Worm (Caenorhabditis elegans) whole organism, mixed stage, embryonic: ENCODE results near the gene H06I04.6.

Source experiments
- M03D4.4 ChIP-seq: sonication (generic microtip); optimal IDR thresholded peaks from 2 replicates; lab custom pipeline; 2017; ENCODE audit warnings: mild to moderate bottlenecking, missing genetic modification characterization, missing compliant biosample characterization
- bed-3 ChIP-seq: fragments of 200-800 bp; sonication (Bioruptor generic); optimal IDR thresholded peaks from 3 replicates; lab custom pipeline; 2018; ENCODE audit warnings: mild to moderate bottlenecking, missing genetic modification characterization, moderate library complexity, missing compliant biosample characterization
- blmp-1 ChIP-seq: fragments of 150-350 bp; optimal IDR thresholded peaks from 2 replicates; lab custom pipeline; 2014; ENCODE audit warnings: missing biosample characterization, missing genetic modification characterization
- ceh-39 ChIP-seq: fragments of 150-350 bp; optimal IDR thresholded peaks from 2 replicates; lab custom pipeline; 2014; ENCODE audit warnings: missing biosample characterization, missing genetic modification characterization
- ceh-43 ChIP-seq: fragments of 200-800 bp; sonication (Bioruptor generic); optimal IDR thresholded peaks from 2 replicates; lab custom pipeline; 2018; ENCODE audit warnings: mild to moderate bottlenecking, missing genetic modification characterization, moderate library complexity, missing compliant biosample characterization
- ceh-83 ChIP-seq: fragments of 200-800 bp; sonication (Bioruptor generic); optimal IDR thresholded peaks from 2 replicates; lab custom pipeline; 2018; ENCODE audit warnings: mild to moderate bottlenecking, missing genetic modification characterization, missing compliant biosample characterization
- ces-1 ChIP-seq: fragments of 150-350 bp; optimal IDR thresholded peaks from 2 replicates; lab custom pipeline; 2014; ENCODE audit warnings: missing biosample characterization, missing genetic modification reagents, missing genetic modification characterization
- cnd-1 ChIP-seq: fragments of 200-800 bp; sonication (Bioruptor generic); optimal IDR thresholded peaks from 2 replicates; lab custom pipeline; 2018; ENCODE audit warnings: mild to moderate bottlenecking, missing genetic modification characterization, missing compliant biosample characterization
- drap-1 ChIP-seq: fragments of 200-800 bp; sonication (Bioruptor generic); optimal IDR thresholded peaks from 3 replicates; lab custom pipeline; 2018; ENCODE audit warnings: mild to moderate bottlenecking, missing genetic modification characterization, missing compliant biosample characterization
- elt-1 ChIP-seq: sonication (generic microtip); optimal IDR thresholded peaks from 2 replicates; lab custom pipeline; 2017; ENCODE audit warnings: missing genetic modification characterization, mild to moderate bottlenecking, missing compliant biosample characterization, antibody characterized with exemption, moderate library complexity, borderline replicate concordance; ENCODE audit not compliant: insufficient read depth
- elt-3 ChIP-seq: fragments of 150-350 bp; optimal IDR thresholded peaks from 2 replicates; lab custom pipeline; 2014; ENCODE audit warnings: missing biosample characterization, missing genetic modification characterization
- flh-1 ChIP-seq: fragments of 200-800 bp; sonication (Bioruptor generic); optimal IDR thresholded peaks from 2 replicates; lab custom pipeline; 2018; ENCODE audit warnings: mild to moderate bottlenecking, missing genetic modification characterization, moderate library complexity, missing compliant biosample characterization
- ham-2 ChIP-seq: fragments of 200-800 bp; sonication (Bioruptor generic); optimal IDR thresholded peaks from 2 replicates; lab custom pipeline; 2018; ENCODE audit warnings: mild to moderate bottlenecking, missing genetic modification characterization, missing compliant biosample characterization
- hlh-1 ChIP-seq: fragments of 150-350 bp; optimal IDR thresholded peaks from 2 replicates; lab custom pipeline; 2014; ENCODE audit warnings: missing biosample characterization, missing genetic modification reagents, missing genetic modification characterization
- lin-13 ChIP-seq: fragments of 150-350 bp; optimal IDR thresholded peaks from 2 replicates; lab custom pipeline; 2014; ENCODE audit warnings: missing biosample characterization, missing genetic modification characterization
- lin-32 ChIP-seq: fragments of 200-800 bp; sonication (Bioruptor generic); optimal IDR thresholded peaks from 2 replicates; lab custom pipeline; 2018; ENCODE audit warnings: mild to moderate bottlenecking, missing genetic modification characterization, missing compliant biosample characterization
- lsy-2 ChIP-seq: fragments of 150-350 bp; optimal IDR thresholded peaks from 2 replicates; lab custom pipeline; 2014; ENCODE audit warnings: missing biosample characterization, missing genetic modification characterization
- mab-5 ChIP-seq: fragments of 150-350 bp; optimal IDR thresholded peaks from 2 replicates; lab custom pipeline; 2014; ENCODE audit warnings: missing biosample characterization, missing genetic modification characterization
- mep-1 ChIP-seq: fragments of 150-350 bp; optimal IDR thresholded peaks from 2 replicates; lab custom pipeline; 2017; ENCODE audit warnings: missing biosample characterization, missing genetic modification reagents, missing genetic modification characterization, inconsistent platforms
- mls-2 ChIP-seq: sonication (generic microtip); optimal IDR thresholded peaks from 2 replicates; lab custom pipeline; 2016; ENCODE audit warnings: mild to moderate bottlenecking, missing genetic modification characterization, moderate library complexity, missing compliant biosample characterization
- nhr-12 ChIP-seq: fragments of 150-350 bp; optimal IDR thresholded peaks from 2 replicates; lab custom pipeline; 2014; ENCODE audit warnings: missing biosample characterization, missing genetic modification characterization
- nhr-2 ChIP-seq: fragments of 150-350 bp; optimal IDR thresholded peaks from 2 replicates; lab custom pipeline; 2014; ENCODE audit warnings: missing biosample characterization, missing genetic modification characterization
- nhr-237 ChIP-seq: fragments of 150-350 bp; optimal IDR thresholded peaks from 2 replicates; lab custom pipeline; 2014; ENCODE audit warnings: missing biosample characterization, missing genetic modification characterization
- nhr-28 ChIP-seq: fragments of 150-350 bp; optimal IDR thresholded peaks from 2 replicates; lab custom pipeline; 2014; ENCODE audit warnings: missing biosample characterization, missing genetic modification characterization
- nhr-76 ChIP-seq: sonication (generic microtip); optimal IDR thresholded peaks from 2 replicates; lab custom pipeline; 2017; ENCODE audit warnings: missing biosample characterization, missing genetic modification characterization
- pha-4 ChIP-seq: fragments of 150-350 bp; optimal IDR thresholded peaks from 2 replicates; lab custom pipeline; 2018; ENCODE audit warnings: missing biosample characterization, missing genetic modification reagents, missing genetic modification characterization
- sem-2 ChIP-seq: fragments of 200-800 bp; sonication (Bioruptor generic); optimal IDR thresholded peaks from 2 replicates; lab custom pipeline; 2018; ENCODE audit warnings: mild to moderate bottlenecking, missing genetic modification characterization, missing compliant biosample characterization
- snpc-4 ChIP-seq: fragments of 150-350 bp; optimal IDR thresholded peaks from 2 replicates; lab custom pipeline; 2014; ENCODE audit warnings: missing biosample characterization, missing genetic modification characterization
- sptf-1 ChIP-seq: sonication (generic microtip); optimal IDR thresholded peaks from 2 replicates; lab custom pipeline; 2017; ENCODE audit warnings: mild to moderate bottlenecking, missing genetic modification characterization, moderate library complexity, missing compliant biosample characterization
- tbx-8 ChIP-seq: fragments of 200-800 bp; sonication (Bioruptor generic); optimal IDR thresholded peaks from 2 replicates; lab custom pipeline; 2018; ENCODE audit warnings: mild to moderate bottlenecking, missing genetic modification characterization, moderate library complexity, missing compliant biosample characterization
- unc-120 ChIP-seq: sonication (generic microtip); optimal IDR thresholded peaks from 2 replicates; lab custom pipeline; 2017; ENCODE audit warnings: missing genetic modification characterization, missing compliant biosample characterization; ENCODE audit not compliant: poor library complexity, severe bottlenecking
- unc-39 ChIP-seq: fragments of 150-350 bp; optimal IDR thresholded peaks from 2 replicates; lab custom pipeline; 2014; ENCODE audit warnings: missing biosample characterization, missing genetic modification characterization
- unc-62 ChIP-seq: fragments of 150-350 bp; optimal IDR thresholded peaks from 2 replicates; lab custom pipeline; 2014; ENCODE audit warnings: missing biosample characterization, missing genetic modification reagents, missing genetic modification characterization
- zip-8 ChIP-seq: fragments of 150-350 bp; optimal IDR thresholded peaks from 2 replicates; lab custom pipeline; 2014; ENCODE audit warnings: missing biosample characterization, missing genetic modification characterization
- ztf-11 ChIP-seq: fragments of 150-350 bp; optimal IDR thresholded peaks from 2 replicates; lab custom pipeline; 2014; ENCODE audit warnings: missing biosample characterization, missing genetic modification characterization

The H06I04.6 gene

DNA sequence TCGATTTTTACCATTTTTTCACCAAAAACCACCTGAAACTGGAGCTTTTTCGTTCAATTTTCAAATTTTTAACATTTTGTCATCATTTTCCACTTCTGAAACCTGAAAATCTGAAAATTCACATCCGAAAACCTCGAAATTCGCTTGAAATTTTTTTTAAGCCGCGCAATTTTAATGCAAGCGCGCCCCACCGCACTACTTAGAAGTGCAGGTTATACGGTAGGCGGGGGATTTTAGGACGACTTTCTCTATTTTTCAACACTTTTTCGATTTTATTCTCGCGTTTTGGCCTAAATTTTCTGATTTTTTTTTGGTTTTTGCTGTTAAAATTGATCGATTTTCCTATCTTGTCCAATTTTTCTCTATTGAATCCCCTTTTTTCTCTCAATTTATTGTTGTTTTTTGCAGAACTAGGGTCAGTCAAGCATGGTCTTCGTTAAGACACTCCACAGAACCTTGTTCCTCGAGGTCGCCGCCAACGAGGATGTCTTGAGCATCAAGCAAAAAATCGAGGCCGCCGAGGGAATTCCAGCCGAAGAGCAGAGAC lies 3.8 kb upstream of the H06I04.6 start, which contains the start of gene ubl-1:
TSS of gene ubl-1 (plus strand) at position 402 of the 547 bp plus-strand sequence.
- TF ChIP-seq zip-8 = peak; percentile 2
- no peak for TF ChIP-seq nhr-28 (tag; lab: Kevin White, UChicago)
- TF ChIP-seq M03D4.4 = no peak
- TF ChIP-seq ham-2 (GFP tag; lab: Kevin White, UChicago) = peak; percentile 14
- TF ChIP-seq nhr-2 (tag; lab: Kevin White, UChicago) = peak; percentile 44
- peak; percentile 59 for TF ChIP-seq lin-13 (tag; lab: Kevin White, UChicago)
- TF ChIP-seq ceh-83 (GFP tag; lab: Kevin White, UChicago) = peak; percentile 53
- TF ChIP-seq mab-5 (tag; lab: Kevin White, UChicago) = no peak
- peak; percentile 62 for TF ChIP-seq ces-1 (GFP tag; lab: Kevin White, UChicago)
- TF ChIP-seq tbx-8 = no peak
- no peak for TF ChIP-seq unc-39 (tag; lab: Kevin White, UChicago)
- TF ChIP-seq unc-62 (GFP tag; lab: Kevin White, UChicago) = peak; percentile 14
- no peak for TF ChIP-seq mls-2 (tag; lab: Kevin White, UChicago)
- no peak for TF ChIP-seq ceh-43
- no peak for TF ChIP-seq snpc-4 (tag; lab: Kevin White, UChicago)
- TF ChIP-seq cnd-1 (tag; lab: Kevin White, UChicago) = no peak
- peak; percentile 12 for TF ChIP-seq hlh-1 (tag; lab: Kevin White, UChicago)
- peak; percentile 47 for TF ChIP-seq ceh-39 (tag; lab: Kevin White, UChicago)
- peak; percentile 56 for TF ChIP-seq sptf-1 (tag; lab: Kevin White, UChicago)
- TF ChIP-seq bed-3 (GFP tag; lab: Kevin White, UChicago) = no peak
- TF ChIP-seq mep-1 (tag; lab: Kevin White, UChicago) = peak; percentile 74
- no peak for TF ChIP-seq sem-2 (GFP tag; lab: Kevin White, UChicago)
- no peak for TF ChIP-seq elt-3
- no peak for TF ChIP-seq unc-120 (tag; lab: Kevin White, UChicago)
- TF ChIP-seq nhr-12 (tag; lab: Kevin White, UChicago) = no peak
- peak; percentile 73 for TF ChIP-seq nhr-237 (tag; lab: Kevin White, UChicago)
- no peak for TF ChIP-seq nhr-76 (tag; lab: Kevin White, UChicago)
- peak; percentile 96 for TF ChIP-seq lsy-2 (tag; lab: Kevin White, UChicago)
- no peak for TF ChIP-seq flh-1 (GFP tag; lab: Kevin White, UChicago)
- TF ChIP-seq blmp-1 = peak; percentile 40
- no peak for TF ChIP-seq drap-1 (GFP tag; lab: Kevin White, UChicago)
- TF ChIP-seq ztf-11 (tag; lab: Kevin White, UChicago) = no peak
- peak; percentile 56 for TF ChIP-seq pha-4 (tag; lab: Kevin White, UChicago)
- no peak for TF ChIP-seq elt-1
- TF ChIP-seq lin-32 (GFP tag; lab: Kevin White, UChicago) = no peak

- TF ChIP-seq drap-1 (GFP tag; lab: Kevin White, UChicago) = no peak
- TF ChIP-seq snpc-4 (tag; lab: Kevin White, UChicago) = no peak
- TF ChIP-seq unc-39 (tag; lab: Kevin White, UChicago) = no peak
- TF ChIP-seq hlh-1 (tag; lab: Kevin White, UChicago) = no peak
- no peak for TF ChIP-seq ceh-83 (GFP tag; lab: Kevin White, UChicago)
- no peak for TF ChIP-seq elt-3
- no peak for TF ChIP-seq unc-120 (tag; lab: Kevin White, UChicago)
- no peak for TF ChIP-seq sptf-1 (tag; lab: Kevin White, UChicago)
- no peak for TF ChIP-seq pha-4 (tag; lab: Kevin White, UChicago)
- no peak for TF ChIP-seq ceh-39 (tag; lab: Kevin White, UChicago)
- TF ChIP-seq M03D4.4 = no peak
- no peak for TF ChIP-seq nhr-237 (tag; lab: Kevin White, UChicago)
- TF ChIP-seq ham-2 (GFP tag; lab: Kevin White, UChicago) = no peak
- no peak for TF ChIP-seq zip-8
These were observed 2.6 kb upstream of the H06I04.6 start for ce11 chrIII:3066769-3067168.

- TF ChIP-seq sptf-1 (tag; lab: Kevin White, UChicago) (peak; percentile 2), nhr-237 (tag; lab: Kevin White, UChicago) (peak; percentile 7), cnd-1 (tag; lab: Kevin White, UChicago) (no peak), lsy-2 (tag; lab: Kevin White, UChicago) (peak; percentile 43), pha-4 (tag; lab: Kevin White, UChicago) (no peak)
These were observed 1.9 kb upstream of the H06I04.6 start for ce11 chrIII:3065876-3066509.
